Fruit fly (Drosophila melanogaster) whole organism, embryonic: ENCODE measurements around the gene Mco4.

Source experiments
- B-H2 ChIP-seq: fragments of 200-800 bp; sonication (Bioruptor generic); optimal IDR thresholded peaks from 2 replicates; lab custom pipeline; 2018; ENCODE audit warnings: missing biosample characterization, mild to moderate bottlenecking, missing genetic modification characterization
- BEAF-32 ChIP-seq: fragments of 200-800 bp; sonication (Bioruptor generic); optimal IDR thresholded peaks from 3 replicates; lab custom pipeline; 2017; ENCODE audit warnings: missing biosample characterization, missing genetic modification characterization, mild to moderate bottlenecking, moderate library complexity, missing genetic modification reagents
- Bgb ChIP-seq: fragments of 200-800 bp; sonication (Bioruptor generic); IDR thresholded peaks from 2 replicates; pipeline ENCODE4 v1.3.6; 2022; ENCODE audit warnings: missing biosample characterization, missing genetic modification characterization; ENCODE audit not compliant: partially characterized antibody
- CG10321 ChIP-seq: fragments of 200-800 bp; sonication (Bioruptor generic); IDR thresholded peaks from 2 replicates; pipeline ENCODE4 v1.3.6; 2022; ENCODE audit warnings: missing biosample characterization, missing genetic modification characterization
- CG12071 ChIP-seq: fragments of 200-800 bp; sonication (Bioruptor generic); optimal IDR thresholded peaks from 3 replicates; lab custom pipeline; 2018; ENCODE audit warnings: missing biosample characterization, mild to moderate bottlenecking, missing genetic modification characterization
- CG12299 ChIP-seq: fragments of 200-800 bp; sonication (Bioruptor generic); optimal IDR thresholded peaks from 2 replicates; lab custom pipeline; 2018; ENCODE audit warnings: missing biosample characterization, mild to moderate bottlenecking, missing genetic modification characterization
- CG13123 ChIP-seq: fragments of 200-800 bp; sonication (Bioruptor generic); optimal IDR thresholded peaks from 2 replicates; lab custom pipeline; 2016; ENCODE audit warnings: missing biosample characterization, missing genetic modification characterization
- CG14965 ChIP-seq: fragments of 200-800 bp; sonication (Bioruptor generic); optimal IDR thresholded peaks from 2 replicates; lab custom pipeline; 2016; ENCODE audit warnings: missing biosample characterization, missing genetic modification characterization, borderline replicate concordance
- CG1529 ChIP-seq: fragments of 200-800 bp; sonication (Bioruptor generic); optimal IDR thresholded peaks from 3 replicates; lab custom pipeline; 2018; ENCODE audit warnings: missing biosample characterization, missing genetic modification characterization
- CG16813 ChIP-seq: fragments of 200-800 bp; sonication (Bioruptor generic); IDR thresholded peaks from 3 replicates; pipeline ENCODE4 v1.3.6; 2022; ENCODE audit warnings: missing biosample characterization, missing genetic modification characterization; ENCODE audit not compliant: partially characterized antibody
- CG17385 ChIP-seq: fragments of 200-800 bp; sonication (Bioruptor generic); optimal IDR thresholded peaks from 3 replicates; lab custom pipeline; 2018; ENCODE audit warnings: missing biosample characterization, mild to moderate bottlenecking, missing genetic modification characterization
- CG2116 ChIP-seq: fragments of 200-800 bp; sonication (Bioruptor generic); optimal IDR thresholded peaks from 3 replicates; lab custom pipeline; 2018; ENCODE audit warnings: missing biosample characterization, mild to moderate bottlenecking, missing genetic modification characterization
- CG31224 ChIP-seq: fragments of 200-800 bp; sonication (Bioruptor generic); IDR thresholded peaks from 2 replicates; pipeline ENCODE4 v1.3.6; 2022; ENCODE audit warnings: missing biosample characterization, missing genetic modification characterization
- CG4328 ChIP-seq: fragments of 200-800 bp; sonication (Bioruptor generic); optimal IDR thresholded peaks from 3 replicates; lab custom pipeline; 2017; ENCODE audit warnings: missing biosample characterization, missing genetic modification reagents, missing genetic modification characterization
- CG6254 ChIP-seq: fragments of 200-800 bp; sonication (Bioruptor generic); optimal IDR thresholded peaks from 3 replicates; lab custom pipeline; 2017; ENCODE audit warnings: mild to moderate bottlenecking, missing biosample characterization, missing genetic modification reagents, missing genetic modification characterization
- CG6791 ChIP-seq: fragments of 200-800 bp; sonication (Bioruptor generic); IDR thresholded peaks from 3 replicates; pipeline ENCODE4 v1.3.6; 2022; ENCODE audit warnings: missing biosample characterization, missing genetic modification characterization; ENCODE audit not compliant: partially characterized antibody
- CG7745 ChIP-seq: fragments of 200-800 bp; sonication (Bioruptor generic); optimal IDR thresholded peaks from 2 replicates; lab custom pipeline; 2018; ENCODE audit warnings: missing biosample characterization, mild to moderate bottlenecking, missing genetic modification characterization, moderate library complexity
- CG8281 ChIP-seq: fragments of 200-800 bp; sonication (Bioruptor generic); optimal IDR thresholded peaks from 2 replicates; lab custom pipeline; 2018; ENCODE audit warnings: missing biosample characterization, mild to moderate bottlenecking, missing genetic modification characterization, moderate library complexity
- CG9437 ChIP-seq: fragments of 200-800 bp; sonication (Bioruptor generic); optimal IDR thresholded peaks from 2 replicates; lab custom pipeline; 2018; ENCODE audit warnings: missing biosample characterization, mild to moderate bottlenecking, missing genetic modification characterization
- Doc2 ChIP-seq: fragments of 200-800 bp; sonication (Bioruptor generic); IDR thresholded peaks from 2 replicates; pipeline ENCODE4 v1.3.6; 2022; ENCODE audit warnings: missing biosample characterization, missing genetic modification characterization
- HHEX ChIP-seq: fragments of 200-800 bp; sonication (Bioruptor generic); optimal IDR thresholded peaks from 3 replicates; lab custom pipeline; 2017; ENCODE audit warnings: missing biosample characterization, mild to moderate bottlenecking, missing genetic modification characterization, missing genetic modification reagents
- Myb ChIP-seq: fragments of 200-800 bp; sonication (Bioruptor generic); optimal IDR thresholded peaks from 2 replicates; lab custom pipeline; 2016; ENCODE audit warnings: missing biosample characterization, missing genetic modification characterization
- NC2α ChIP-seq: fragments of 200-800 bp; sonication (Bioruptor generic); optimal IDR thresholded peaks from 2 replicates; lab custom pipeline; 2016; ENCODE audit warnings: missing biosample characterization, missing genetic modification characterization
- NC2β ChIP-seq: fragments of 200-800 bp; sonication (Bioruptor generic); optimal IDR thresholded peaks from 2 replicates; lab custom pipeline; 2016; ENCODE audit warnings: missing biosample characterization, missing genetic modification characterization
- NFAT ChIP-seq: fragments of 200-800 bp; sonication (Bioruptor generic); IDR thresholded peaks from 2 replicates; pipeline ENCODE4 v1.3.6; 2022; ENCODE audit warnings: missing biosample characterization, missing genetic modification characterization
- Ravus ChIP-seq: fragments of 200-800 bp; sonication (Bioruptor generic); IDR thresholded peaks from 2 replicates; pipeline ENCODE4 v1.3.6; 2022; ENCODE audit warnings: missing biosample characterization, missing genetic modification characterization
- Sin3A ChIP-seq: fragments of >200 bp; optimal IDR thresholded peaks from 2 replicates; lab custom pipeline; 2018
- Xbp1 ChIP-seq: fragments of 200-800 bp; sonication (Bioruptor generic); optimal IDR thresholded peaks from 3 replicates; lab custom pipeline; 2016; ENCODE audit warnings: missing biosample characterization, mild to moderate bottlenecking, missing genetic modification characterization
- cato ChIP-seq: fragments of 200-800 bp; sonication (Bioruptor generic); optimal IDR thresholded peaks from 2 replicates; lab custom pipeline; 2016; ENCODE audit warnings: missing biosample characterization, missing genetic modification characterization, borderline replicate concordance
- dm ChIP-seq: fragments of 200-800 bp; sonication (Bioruptor generic); optimal IDR thresholded peaks from 3 replicates; lab custom pipeline; 2016; ENCODE audit warnings: missing biosample characterization, missing genetic modification characterization
- eyg ChIP-seq: fragments of 200-800 bp; sonication (Bioruptor generic); optimal IDR thresholded peaks from 3 replicates; lab custom pipeline; 2016; ENCODE audit warnings: missing biosample characterization, missing genetic modification characterization
- gfzf ChIP-seq: fragments of 200-800 bp; sonication (Bioruptor generic); optimal IDR thresholded peaks from 2 replicates; lab custom pipeline; 2016; ENCODE audit warnings: missing biosample characterization, mild to moderate bottlenecking, missing genetic modification characterization, moderate library complexity
- gsb ChIP-seq: fragments of 200-800 bp; sonication (Bioruptor generic); IDR thresholded peaks from 2 replicates; pipeline ENCODE4 v1.3.6; 2022; ENCODE audit warnings: missing biosample characterization, missing genetic modification characterization
- gsb-n ChIP-seq: fragments of 200-800 bp; sonication (Bioruptor generic); optimal IDR thresholded peaks from 3 replicates; lab custom pipeline; 2018; ENCODE audit warnings: missing biosample characterization, mild to moderate bottlenecking, missing genetic modification characterization
- h ChIP-seq: fragments of >200 bp; optimal IDR thresholded peaks from 2 replicates; lab custom pipeline; 2017
- hb ChIP-seq: fragments of 200-800 bp; sonication (Bioruptor generic); IDR thresholded peaks from 3 replicates; pipeline ENCODE4 v1.3.6; 2022; ENCODE audit warnings: missing biosample characterization, missing genetic modification characterization; ENCODE audit not compliant: partially characterized antibody
- hkb ChIP-seq, 2 experiments: fragments of 200-800 bp in 1 of 2; fragments of >200 bp in 1 of 2; sonication (Bioruptor generic) in 1 of 2; IDR thresholded peaks in 1 of 2; optimal IDR thresholded peaks in 1 of 2; 2 replicates each; pipeline versions ENCODE4 v1.3.6 to Lab custom; 2017 to 2022; ENCODE audit warnings: missing biosample characterization in 1 of 2, missing genetic modification characterization in 1 of 2
- insv ChIP-seq, 2 experiments: fragments of 200-800 bp; sonication (Bioruptor generic); optimal IDR thresholded peaks; 3 replicates each; lab custom pipeline; 2016 to 2018; ENCODE audit warnings: missing biosample characterization in 2 of 2, missing genetic modification characterization in 2 of 2
- klu ChIP-seq: fragments of 200-800 bp; sonication (Bioruptor generic); IDR thresholded peaks from 2 replicates; pipeline ENCODE4 v1.3.6; 2022; ENCODE audit warnings: missing biosample characterization, missing genetic modification characterization
- lbe ChIP-seq: fragments of 200-800 bp; sonication (Bioruptor generic); optimal IDR thresholded peaks from 2 replicates; lab custom pipeline; 2016; ENCODE audit warnings: missing biosample characterization, mild to moderate bottlenecking, missing genetic modification characterization
- luna ChIP-seq: fragments of 200-800 bp; sonication (Bioruptor generic); optimal IDR thresholded peaks from 2 replicates; lab custom pipeline; 2016; ENCODE audit warnings: missing biosample characterization, missing genetic modification characterization
- odd ChIP-seq: fragments of 200-800 bp; sonication (Bioruptor generic); optimal IDR thresholded peaks from 2 replicates; lab custom pipeline; 2017; ENCODE audit warnings: missing biosample characterization, mild to moderate bottlenecking, missing genetic modification characterization
- shn ChIP-seq: fragments of 200-800 bp; sonication (Bioruptor generic); optimal IDR thresholded peaks from 3 replicates; lab custom pipeline; 2016; ENCODE audit warnings: missing biosample characterization, missing genetic modification characterization
- sqz ChIP-seq: fragments of 200-800 bp; sonication (Bioruptor generic); optimal IDR thresholded peaks from 3 replicates; lab custom pipeline; 2018; ENCODE audit warnings: missing biosample characterization, mild to moderate bottlenecking, missing genetic modification characterization
- ssp ChIP-seq: fragments of 200-800 bp; sonication (Bioruptor generic); IDR thresholded peaks from 2 replicates; pipeline ENCODE4 v1.3.6; 2022; ENCODE audit warnings: missing biosample characterization, missing genetic modification characterization
- stwl ChIP-seq: fragments of 200-800 bp; sonication (Bioruptor generic); optimal IDR thresholded peaks from 3 replicates; lab custom pipeline; 2018; ENCODE audit warnings: missing biosample characterization, mild to moderate bottlenecking, missing genetic modification characterization, moderate library complexity
- tin ChIP-seq: fragments of 200-800 bp; sonication (Bioruptor generic); optimal IDR thresholded peaks from 3 replicates; lab custom pipeline; 2016; ENCODE audit warnings: missing biosample characterization, missing genetic modification characterization
- tna ChIP-seq: fragments of 200-800 bp; sonication (Bioruptor generic); IDR thresholded peaks from 2 replicates; pipeline ENCODE4 v1.3.6; 2022; ENCODE audit warnings: missing biosample characterization, missing genetic modification characterization; ENCODE audit not compliant: partially characterized antibody
- usp ChIP-seq: fragments of >200 bp; optimal IDR thresholded peaks from 2 replicates; lab custom pipeline; 2017; ENCODE audit warnings: missing biosample characterization, missing genetic modification characterization

Gene Mco4

dm6 chrX:17829083-17829997, 26.6 kb downstream of the Mco4 start (continued):
- peak; percentile 65 for TF ChIP-seq CG9437 (GFP tag; lab: Kevin White, UChicago)
- peak; percentile 37 for TF ChIP-seq Xbp1 (GFP tag; lab: Kevin White, UChicago)
- TF ChIP-seq gsb (GFP tag; lab: Robert Waterston, UW) = no peak
- TF ChIP-seq B-H2 (GFP tag; lab: Kevin White, UChicago) = no peak
- peak; percentile 29 for TF ChIP-seq CG8281
- no peak for TF ChIP-seq CG7745 (tag; lab: Kevin White, UChicago)
- TF ChIP-seq CG12071 (GFP tag; lab: Kevin White, UChicago) = no peak
- no peak for TF ChIP-seq lbe (GFP tag; lab: Kevin White, UChicago)
- TF ChIP-seq Doc2 = no peak
- TF ChIP-seq CG4328 = peak; percentile 18
- TF ChIP-seq usp (GFP tag; lab: Kevin White, UChicago) = no peak
- TF ChIP-seq CG12299 = no peak
- TF ChIP-seq BEAF-32 (GFP tag; lab: Kevin White, UChicago) = no peak
- TF ChIP-seq CG16813 (GFP tag; lab: Robert Waterston, UW) = no peak
- TF ChIP-seq ssp = no peak
- no peak for TF ChIP-seq CG6791 (GFP tag; lab: Robert Waterston, UW)
- no peak for TF ChIP-seq Myb
- TF ChIP-seq tin (GFP tag; lab: Kevin White, UChicago) = peak; percentile 62
- TF ChIP-seq sqz (GFP tag; lab: Kevin White, UChicago) = peak; percentile 64
- peak; percentile 63 for TF ChIP-seq gsb-n (tag; lab: Kevin White, UChicago)
- TF ChIP-seq cato (GFP tag; lab: Kevin White, UChicago) = no peak
- TF ChIP-seq klu (GFP tag; lab: Robert Waterston, UW) = no peak
- TF ChIP-seq CG1529 (GFP tag; lab: Kevin White, UChicago) = peak; percentile 78
- TF ChIP-seq CG6254 (GFP tag; lab: Kevin White, UChicago) = peak; percentile 53
- TF ChIP-seq hkb (optimal IDR thresholded peaks at IDR 0.05; lab: Kevin White, UChicago) = no peak
- peak; percentile 33; the same call in 1 of the 2 replicates for TF ChIP-seq hkb (GFP tag; IDR thresholded peaks at IDR 0.05; lab: Robert Waterston, UW)
- TF ChIP-seq CG2116 (GFP tag; lab: Kevin White, UChicago) = no peak
- TF ChIP-seq CG13123 (GFP tag; lab: Kevin White, UChicago) = no peak
- no peak for TF ChIP-seq CG31224 (GFP tag; lab: Robert Waterston, UW)
- TF ChIP-seq NFAT (GFP tag; lab: Robert Waterston, UW) = no peak
- TF ChIP-seq luna (GFP tag; lab: Kevin White, UChicago) = no peak
- TF ChIP-seq dm = no peak
- no peak for TF ChIP-seq shn (GFP tag; lab: Kevin White, UChicago)
- TF ChIP-seq odd (GFP tag; lab: Kevin White, UChicago) = peak; percentile 57
- TF ChIP-seq stwl (tag; lab: Kevin White, UChicago) = no peak
- peak in 1 of 2 experiments; percentile 11 for TF ChIP-seq insv (GFP tag; optimal IDR thresholded peaks at IDR 0.05; lab: Kevin White, UChicago)
- TF ChIP-seq CG14965 = no peak
- peak; percentile 25 for TF ChIP-seq HHEX
- no peak for TF ChIP-seq CG10321 (GFP tag; lab: Robert Waterston, UW)
- TF ChIP-seq Sin3A (lab: Kevin White, UChicago) = no peak
- TF ChIP-seq gfzf (GFP tag; lab: Kevin White, UChicago) = no peak
- TF ChIP-seq NC2α (GFP tag; lab: Kevin White, UChicago) = no peak
- TF ChIP-seq NC2β = no peak
- TF ChIP-seq hb (GFP tag; lab: Robert Waterston, UW) = no peak
- no peak for TF ChIP-seq Bgb (GFP tag; lab: Robert Waterston, UW)
- peak; percentile 60 for TF ChIP-seq CG17385
- no peak for TF ChIP-seq tna (GFP tag; lab: Robert Waterston, UW)
- no peak for TF ChIP-seq Ravus
- no peak for TF ChIP-seq eyg (GFP tag; lab: Kevin White, UChicago)
- no peak for TF ChIP-seq h
